Fruit fly (Drosophila melanogaster) whole organism, embryonic: ENCODE data around the gene dpy.

Experiments used
- Abd-B ChIP-seq: fragments of 200-800 bp; sonication (Bioruptor generic); optimal IDR thresholded peaks from 2 replicates; lab custom pipeline; 2018; ENCODE audit warnings: missing biosample characterization, mild to moderate bottlenecking, missing genetic modification characterization, moderate library complexity
- Aef1 ChIP-seq: fragments of 200-800 bp; sonication (Bioruptor generic); IDR thresholded peaks from 3 replicates; pipeline ENCODE4 v1.3.6; 2022; ENCODE audit warnings: missing biosample characterization, missing genetic modification characterization
- B-H2 ChIP-seq: fragments of 200-800 bp; sonication (Bioruptor generic); optimal IDR thresholded peaks from 2 replicates; lab custom pipeline; 2018; ENCODE audit warnings: missing biosample characterization, mild to moderate bottlenecking, missing genetic modification characterization
- BtbVII ChIP-seq: fragments of 200-800 bp; sonication (Bioruptor generic); optimal IDR thresholded peaks from 3 replicates; lab custom pipeline; 2017; ENCODE audit warnings: missing biosample characterization, mild to moderate bottlenecking, missing genetic modification characterization
- CG10654 ChIP-seq: fragments of 200-800 bp; sonication (Bioruptor generic); optimal IDR thresholded peaks from 2 replicates; lab custom pipeline; 2016; ENCODE audit warnings: missing biosample characterization, missing genetic modification characterization
- CG11093 ChIP-seq: fragments of 200-800 bp; sonication (Bioruptor generic); IDR thresholded peaks from 3 replicates; pipeline ENCODE4 v1.3.6; 2022; ENCODE audit warnings: missing biosample characterization, missing genetic modification characterization
- CG13296 ChIP-seq: fragments of 200-800 bp; sonication (Bioruptor generic); optimal IDR thresholded peaks from 3 replicates; lab custom pipeline; 2018; ENCODE audit warnings: missing biosample characterization, mild to moderate bottlenecking, missing genetic modification characterization
- CG14014 ChIP-seq: fragments of 200-800 bp; sonication (Bioruptor generic); IDR thresholded peaks from 2 replicates; pipeline ENCODE4 v1.3.6; 2022; ENCODE audit warnings: missing biosample characterization, missing genetic modification characterization
- CG17186 ChIP-seq: fragments of 200-800 bp; sonication (Bioruptor generic); optimal IDR thresholded peaks from 3 replicates; lab custom pipeline; 2017; ENCODE audit warnings: missing biosample characterization, missing genetic modification reagents, missing genetic modification characterization
- CG17829 ChIP-seq: fragments of 200-800 bp; optimal IDR thresholded peaks from 2 replicates; lab custom pipeline; 2019; ENCODE audit warnings: missing biosample characterization, mild to moderate bottlenecking, missing genetic modification characterization, moderate library complexity
- CG18599 ChIP-seq: fragments of 200-800 bp; sonication (Bioruptor generic); optimal IDR thresholded peaks from 3 replicates; lab custom pipeline; 2017; ENCODE audit warnings: missing biosample characterization, missing genetic modification characterization, mild to moderate bottlenecking, moderate library complexity, missing genetic modification reagents
- CG18619 ChIP-seq: fragments of 200-800 bp; sonication (Bioruptor generic); optimal IDR thresholded peaks from 3 replicates; lab custom pipeline; 2017; ENCODE audit warnings: missing biosample characterization, mild to moderate bottlenecking, missing genetic modification characterization
- CG2116 ChIP-seq: fragments of 200-800 bp; sonication (Bioruptor generic); optimal IDR thresholded peaks from 3 replicates; lab custom pipeline; 2018; ENCODE audit warnings: missing biosample characterization, mild to moderate bottlenecking, missing genetic modification characterization
- CG31224 ChIP-seq: fragments of 200-800 bp; sonication (Bioruptor generic); IDR thresholded peaks from 2 replicates; pipeline ENCODE4 v1.3.6; 2022; ENCODE audit warnings: missing biosample characterization, missing genetic modification characterization
- CG34422 ChIP-seq: fragments of 200-800 bp; sonication (Bioruptor generic); IDR thresholded peaks from 3 replicates; pipeline ENCODE4 v1.3.6; 2022; ENCODE audit warnings: missing biosample characterization, missing genetic modification characterization
- CG4328 ChIP-seq: fragments of 200-800 bp; sonication (Bioruptor generic); optimal IDR thresholded peaks from 3 replicates; lab custom pipeline; 2017; ENCODE audit warnings: missing biosample characterization, missing genetic modification reagents, missing genetic modification characterization
- CG43689 ChIP-seq: fragments of 200-800 bp; sonication (Bioruptor generic); IDR thresholded peaks from 2 replicates; pipeline ENCODE4 v1.3.6; 2022; ENCODE audit warnings: missing biosample characterization, missing genetic modification characterization
- CG6254 ChIP-seq: fragments of 200-800 bp; sonication (Bioruptor generic); optimal IDR thresholded peaks from 3 replicates; lab custom pipeline; 2017; ENCODE audit warnings: mild to moderate bottlenecking, missing biosample characterization, missing genetic modification reagents, missing genetic modification characterization
- CG6272 ChIP-seq: fragments of 200-800 bp; sonication (Bioruptor generic); IDR thresholded peaks from 2 replicates; pipeline ENCODE4 v1.3.6; 2022; ENCODE audit warnings: missing biosample characterization, missing genetic modification characterization
- CG6765 ChIP-seq: fragments of 200-800 bp; sonication (Bioruptor generic); optimal IDR thresholded peaks from 3 replicates; lab custom pipeline; 2017; ENCODE audit warnings: missing biosample characterization, mild to moderate bottlenecking, missing genetic modification characterization
- CG9727 ChIP-seq: fragments of 200-800 bp; sonication (Bioruptor generic); optimal IDR thresholded peaks from 3 replicates; lab custom pipeline; 2017; ENCODE audit warnings: missing biosample characterization, mild to moderate bottlenecking, missing genetic modification characterization
- Dp ChIP-seq: fragments of 200-800 bp; sonication (Bioruptor generic); optimal IDR thresholded peaks from 2 replicates; lab custom pipeline; 2018; ENCODE audit warnings: missing biosample characterization, mild to moderate bottlenecking, missing genetic modification characterization, moderate library complexity
- Hr78 ChIP-seq, 2 experiments: fragments of 200-800 bp in 1 of 2; fragments of >200 bp in 1 of 2; sonication (Bioruptor generic) in 1 of 2; optimal IDR thresholded peaks; 2 replicates each; lab custom pipeline; 2017 to 2019; ENCODE audit warnings: missing biosample characterization in 2 of 2, missing genetic modification characterization in 2 of 2, mild to moderate bottlenecking in 1 of 2, moderate library complexity in 1 of 2
- Lpt ChIP-seq: fragments of >200 bp; optimal IDR thresholded peaks from 2 replicates; lab custom pipeline; 2018; ENCODE audit warnings: missing biosample characterization, missing genetic modification characterization
- Mad ChIP-seq: fragments of 200-800 bp; sonication (Bioruptor generic); optimal IDR thresholded peaks from 2 replicates; lab custom pipeline; 2016; ENCODE audit warnings: missing biosample characterization, missing genetic modification characterization
- NC2β ChIP-seq: fragments of 200-800 bp; sonication (Bioruptor generic); optimal IDR thresholded peaks from 2 replicates; lab custom pipeline; 2016; ENCODE audit warnings: missing biosample characterization, missing genetic modification characterization
- NFAT ChIP-seq: fragments of 200-800 bp; sonication (Bioruptor generic); IDR thresholded peaks from 2 replicates; pipeline ENCODE4 v1.3.6; 2022; ENCODE audit warnings: missing biosample characterization, missing genetic modification characterization
- Ravus ChIP-seq: fragments of 200-800 bp; sonication (Bioruptor generic); IDR thresholded peaks from 2 replicates; pipeline ENCODE4 v1.3.6; 2022; ENCODE audit warnings: missing biosample characterization, missing genetic modification characterization
- Rx ChIP-seq: fragments of 200-800 bp; sonication (Bioruptor generic); IDR thresholded peaks from 2 replicates; pipeline ENCODE4 v1.3.6; 2022; ENCODE audit warnings: missing biosample characterization, missing genetic modification characterization
- Six4 ChIP-seq: fragments of 200-800 bp; sonication (Bioruptor generic); optimal IDR thresholded peaks from 2 replicates; lab custom pipeline; 2016; ENCODE audit warnings: missing biosample characterization, missing genetic modification characterization
- Sox100B ChIP-seq: fragments of 200-800 bp; sonication (Bioruptor generic); optimal IDR thresholded peaks from 3 replicates; lab custom pipeline; 2018; ENCODE audit warnings: missing biosample characterization, mild to moderate bottlenecking, missing genetic modification characterization
- Ssrp ChIP-seq: fragments of 200-800 bp; sonication (Bioruptor generic); optimal IDR thresholded peaks from 2 replicates; lab custom pipeline; 2018; ENCODE audit warnings: missing biosample characterization, mild to moderate bottlenecking, missing genetic modification characterization, moderate library complexity
- ash1 ChIP-seq: fragments of 200-800 bp; sonication (Bioruptor generic); optimal IDR thresholded peaks from 2 replicates; lab custom pipeline; 2018; ENCODE audit warnings: missing biosample characterization, mild to moderate bottlenecking, missing genetic modification characterization
- ato ChIP-seq: fragments of 200-800 bp; sonication (Bioruptor generic); IDR thresholded peaks from 2 replicates; pipeline ENCODE4 v1.3.6; 2022; ENCODE audit warnings: missing biosample characterization, missing genetic modification characterization; ENCODE audit not compliant: partially characterized antibody
- chm ChIP-seq: fragments of 200-800 bp; sonication (Bioruptor generic); IDR thresholded peaks from 2 replicates; pipeline ENCODE4 v1.3.6; 2022; ENCODE audit warnings: missing biosample characterization, missing genetic modification characterization
- eve ChIP-seq, 2 experiments: fragments of >200 bp; optimal IDR thresholded peaks; 2 replicates each; lab custom pipeline; 2017; ENCODE audit warnings: missing biosample characterization in 2 of 2, missing genetic modification characterization in 2 of 2
- ewg ChIP-seq: fragments of 200-800 bp; sonication (Bioruptor generic); optimal IDR thresholded peaks from 3 replicates; lab custom pipeline; 2017; ENCODE audit warnings: mild to moderate bottlenecking, missing biosample characterization, missing genetic modification reagents, missing genetic modification characterization
- fd64A ChIP-seq: fragments of 200-800 bp; sonication (Bioruptor generic); optimal IDR thresholded peaks from 3 replicates; lab custom pipeline; 2018; ENCODE audit warnings: missing biosample characterization, mild to moderate bottlenecking, missing genetic modification characterization
- fru ChIP-seq: fragments of >200 bp; optimal IDR thresholded peaks from 2 replicates; lab custom pipeline; 2017
- ftz-f1 ChIP-seq: fragments of 200-800 bp; sonication (Bioruptor generic); optimal IDR thresholded peaks from 2 replicates; lab custom pipeline; 2016; ENCODE audit warnings: missing biosample characterization, missing genetic modification characterization
- gcm ChIP-seq: fragments of 200-800 bp; sonication (Bioruptor generic); optimal IDR thresholded peaks from 2 replicates; lab custom pipeline; 2019; ENCODE audit warnings: missing biosample characterization, mild to moderate bottlenecking, missing genetic modification characterization, moderate library complexity
- hkb ChIP-seq, 2 experiments: fragments of 200-800 bp in 1 of 2; fragments of >200 bp in 1 of 2; sonication (Bioruptor generic) in 1 of 2; IDR thresholded peaks in 1 of 2; optimal IDR thresholded peaks in 1 of 2; 2 replicates each; pipeline versions ENCODE4 v1.3.6 to Lab custom; 2017 to 2022; ENCODE audit warnings: missing biosample characterization in 1 of 2, missing genetic modification characterization in 1 of 2
- kah ChIP-seq: fragments of 200-800 bp; sonication (Bioruptor generic); optimal IDR thresholded peaks from 2 replicates; lab custom pipeline; 2018; ENCODE audit warnings: missing biosample characterization, mild to moderate bottlenecking, missing genetic modification characterization
- kni ChIP-seq: fragments of 200-800 bp; sonication (Bioruptor generic); optimal IDR thresholded peaks from 3 replicates; lab custom pipeline; 2017; ENCODE audit warnings: mild to moderate bottlenecking, missing biosample characterization, missing genetic modification reagents, missing genetic modification characterization
- mirr ChIP-seq: fragments of 200-800 bp; sonication (Bioruptor generic); optimal IDR thresholded peaks from 3 replicates; lab custom pipeline; 2018; ENCODE audit warnings: missing biosample characterization, mild to moderate bottlenecking, missing genetic modification characterization
- onecut ChIP-seq: fragments of 200-800 bp; sonication (Bioruptor generic); IDR thresholded peaks from 2 replicates; pipeline ENCODE4 v1.3.6; 2022; ENCODE audit warnings: missing biosample characterization, missing genetic modification characterization
- salm ChIP-seq: fragments of 200-800 bp; sonication (Bioruptor generic); optimal IDR thresholded peaks from 2 replicates; lab custom pipeline; 2018; ENCODE audit warnings: missing biosample characterization, mild to moderate bottlenecking, missing genetic modification characterization
- schlank ChIP-seq: fragments of 200-800 bp; sonication (Bioruptor generic); optimal IDR thresholded peaks from 2 replicates; lab custom pipeline; 2018; ENCODE audit warnings: missing biosample characterization, mild to moderate bottlenecking, missing genetic modification characterization
- toy ChIP-seq: fragments of 200-800 bp; sonication (Bioruptor generic); IDR thresholded peaks from 2 replicates; pipeline ENCODE4 v1.3.6; 2022; ENCODE audit warnings: missing biosample characterization, missing genetic modification characterization
- ttk ChIP-seq: fragments of 200-800 bp; sonication (Bioruptor generic); IDR thresholded peaks from 2 replicates; pipeline ENCODE4 v2.1.2; 2022; ENCODE audit warnings: missing biosample characterization, missing genetic modification characterization
- z ChIP-seq: fragments of 200-800 bp; sonication (Bioruptor generic); IDR thresholded peaks from 3 replicates; pipeline ENCODE4 v1.3.6; 2022; ENCODE audit warnings: missing biosample characterization, missing genetic modification characterization

Gene dpy

dm6 chr2L:4614140-4614642, at the start of gene dpy (continued):
- TF ChIP-seq Hr78 (GFP tag; optimal IDR thresholded peaks at IDR 0.05; lab: Kevin White, UChicago) (peak in 1 of 2 experiments; percentile 25), eve (GFP tag; optimal IDR thresholded peaks at IDR 0.05; lab: Kevin White, UChicago) (no peak), NFAT (GFP tag; lab: Robert Waterston, UW) (no peak), Six4 (no peak), ewg (no peak), CG6272 (GFP tag; lab: Robert Waterston, UW) (no peak), CG18599 (GFP tag; lab: Kevin White, UChicago) (no peak), fd64A (GFP tag; lab: Kevin White, UChicago) (no peak), Sox100B (GFP tag; lab: Kevin White, UChicago) (no peak), CG10654 (GFP tag; lab: Kevin White, UChicago) (no peak), B-H2 (GFP tag; lab: Kevin White, UChicago) (no peak), CG18619 (no peak), ato (GFP tag; lab: Robert Waterston, UW) (no peak; the same call in 1 of the 2 replicates), CG11093 (GFP tag; lab: Robert Waterston, UW) (no peak), CG31224 (GFP tag; lab: Robert Waterston, UW) (no peak), CG6765 (no peak), kah (no peak), ftz-f1 (peak; percentile 5), Ssrp (tag; lab: Kevin White, UChicago) (no peak), mirr (GFP tag; lab: Kevin White, UChicago) (no peak), CG2116 (GFP tag; lab: Kevin White, UChicago) (no peak), CG43689 (GFP tag; lab: Robert Waterston, UW) (no peak), Aef1 (GFP tag; lab: Robert Waterston, UW) (no peak), Lpt (no peak), CG9727 (GFP tag; lab: Kevin White, UChicago) (no peak), Mad (no peak), Abd-B (GFP tag; lab: Kevin White, UChicago) (no peak), CG17829 (tag; lab: Kevin White, UChicago) (no peak), Rx (GFP tag; lab: Robert Waterston, UW) (no peak), CG17186 (GFP tag; lab: Kevin White, UChicago) (no peak), hkb (optimal IDR thresholded peaks at IDR 0.05; lab: Kevin White, UChicago) (no peak), hkb (GFP tag; IDR thresholded peaks at IDR 0.05; lab: Robert Waterston, UW) (0 out of 2 replicates have a peak, but pooled peaks have one; percentile 7), schlank (tag; lab: Kevin White, UChicago) (no peak), Dp (GFP tag; lab: Kevin White, UChicago) (no peak), CG4328 (GFP tag; lab: Kevin White, UChicago) (no peak), Ravus (GFP tag; lab: Robert Waterston, UW) (no peak), CG34422 (GFP tag; lab: Robert Waterston, UW) (peak; percentile 66; the same call in 1 of the 3 replicates), gcm (no peak), fru (no peak), chm (no peak), salm (no peak), onecut (GFP tag; lab: Robert Waterston, UW) (no peak), CG14014 (GFP tag; lab: Robert Waterston, UW) (no peak), NC2β (no peak), CG6254 (GFP tag; lab: Kevin White, UChicago) (no peak), BtbVII (GFP tag; lab: Kevin White, UChicago) (peak; percentile 68), ttk (GFP tag; lab: Robert Waterston, UW) (no peak), ash1 (GFP tag; lab: Kevin White, UChicago) (no peak), z (GFP tag; lab: Robert Waterston, UW) (peak; percentile 82), CG13296 (GFP tag; lab: Kevin White, UChicago) (no peak), kni (GFP tag; lab: Kevin White, UChicago) (peak; percentile 40), toy (GFP tag; lab: Robert Waterston, UW) (no peak)
